Fruit fly (Drosophila melanogaster): Measurements from ENCODE around the gene CG9377.

Gene CG9377

DNA sequence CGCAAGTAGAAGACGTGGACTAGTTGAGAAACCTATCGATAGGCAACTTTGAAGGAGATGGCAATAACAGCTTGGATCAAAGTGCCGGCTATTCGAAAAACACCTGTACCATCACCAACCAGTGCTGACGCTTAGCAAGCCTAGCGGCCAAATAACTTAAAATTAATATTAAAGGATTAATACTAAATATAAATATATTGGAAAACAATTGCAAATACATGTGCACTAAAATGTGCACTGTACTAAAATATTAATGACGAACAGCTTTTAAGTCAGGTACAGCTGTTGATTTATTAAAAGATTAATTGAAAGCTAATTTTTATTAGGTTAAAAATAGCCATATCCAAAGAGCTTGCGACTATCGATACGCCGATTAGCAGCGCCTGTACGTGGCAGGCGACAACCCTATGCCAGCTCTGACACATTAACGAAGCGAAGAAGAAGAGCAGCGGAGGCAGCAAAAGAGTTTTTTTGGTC, 17.2 kb upstream of the CG9377 start, which contains the start of the genes CG9302 and beta'COP (continued):
- TF ChIP-seq CG8089 (GFP tag; optimal IDR thresholded peaks at IDR 0.05), result no peak
- TF ChIP-seq crp (GFP tag; optimal IDR thresholded peaks at IDR 0.05), result peak in 1 of 2 experiments; percentile 39
- TF ChIP-seq CG12659 (GFP tag; optimal IDR thresholded peaks at IDR 0.05), result peak; percentile 89
- TF ChIP-seq stc (GFP tag; IDR thresholded peaks at IDR 0.05), result no peak
- TF ChIP-seq CG10462 (GFP tag; optimal IDR thresholded peaks at IDR 0.05), result peak; percentile 31
- peak; percentile 72 for TF ChIP-seq CG16813 (GFP tag; IDR thresholded peaks at IDR 0.05; ENCODE audit: partially characterized antibody)
- peak; percentile 74 for TF ChIP-seq CG9215 (GFP tag; IDR thresholded peaks at IDR 0.05)
- peak; percentile 71 for TF ChIP-seq mam (GFP tag; optimal IDR thresholded peaks at IDR 0.05)
- no peak for TF ChIP-seq Dek (tag; optimal IDR thresholded peaks at IDR 0.05)
- peak; percentile 35 for TF ChIP-seq pzg (GFP tag; optimal IDR thresholded peaks at IDR 0.05)
- TF ChIP-seq az2 (GFP tag; optimal IDR thresholded peaks at IDR 0.05), result peak; percentile 71
- peak; percentile 68 for TF ChIP-seq CG15601 (tag; optimal IDR thresholded peaks at IDR 0.05)
- no peak for TF ChIP-seq cwo (GFP tag; optimal IDR thresholded peaks at IDR 0.05)
- peak; percentile 42 for TF ChIP-seq HmgZ (tag; optimal IDR thresholded peaks at IDR 0.05)
- peak; percentile 50; the same call in 1 of the 2 replicates for TF ChIP-seq nerfin-2 (GFP tag; IDR thresholded peaks at IDR 0.05; ENCODE audit: partially characterized antibody)
- no peak; the same call in 2 of the 3 replicates for TF ChIP-seq zen2 (GFP tag; IDR thresholded peaks at IDR 0.05; ENCODE audit: partially characterized antibody)
- TF ChIP-seq otp (GFP tag; IDR thresholded peaks at IDR 0.05), result no peak
- TF ChIP-seq gcm2 (GFP tag; optimal IDR thresholded peaks at IDR 0.05), result no peak
- no peak for TF ChIP-seq odd (GFP tag; optimal IDR thresholded peaks at IDR 0.05)
- TF ChIP-seq tll (GFP tag; optimal IDR thresholded peaks at IDR 0.05), result peak in 1 of 2 experiments; percentile 3
- peak; percentile 19 for TF ChIP-seq luna (GFP tag; optimal IDR thresholded peaks at IDR 0.05)
- TF ChIP-seq CG12299 (tag; optimal IDR thresholded peaks at IDR 0.05), result no peak
- no peak for TF ChIP-seq Sox102F (GFP tag; optimal IDR thresholded peaks at IDR 0.05)
- peak; percentile 9 for TF ChIP-seq shn (GFP tag; optimal IDR thresholded peaks at IDR 0.05)
- no peak for TF ChIP-seq CG1603 (tag; optimal IDR thresholded peaks at IDR 0.05)
- no peak for TF ChIP-seq CG34376 (GFP tag; optimal IDR thresholded peaks at IDR 0.05)
- TF ChIP-seq HmgD (GFP tag; optimal IDR thresholded peaks at IDR 0.05), result no peak
- TF ChIP-seq CG7928 (GFP tag; optimal IDR thresholded peaks at IDR 0.05), result peak; percentile 9
- TF ChIP-seq wek (GFP tag; optimal IDR thresholded peaks at IDR 0.05), result no peak
- TF ChIP-seq Atf-2 (GFP tag; optimal IDR thresholded peaks at IDR 0.05), result peak; percentile 34
- TF ChIP-seq CG7357 (GFP tag; IDR thresholded peaks at IDR 0.05), result peak; percentile 56; the same call in 1 of the 3 replicates
- TF ChIP-seq gsb-n (tag; optimal IDR thresholded peaks at IDR 0.05), result no peak
- peak; percentile 48; the same call in 1 of the 2 replicates for TF ChIP-seq Adf1 (GFP tag; IDR thresholded peaks at IDR 0.05)
- peak; percentile 78 for TF ChIP-seq CG13424 (tag; optimal IDR thresholded peaks at IDR 0.05)
- no peak for TF ChIP-seq br (optimal IDR thresholded peaks at IDR 0.05)
- TF ChIP-seq sens-2 (GFP tag; IDR thresholded peaks at IDR 0.05), result no peak
- TF ChIP-seq CG8281 (tag; optimal IDR thresholded peaks at IDR 0.05), result no peak
- TF ChIP-seq onecut (GFP tag; IDR thresholded peaks at IDR 0.05), result 0 out of 2 replicates have a peak, but pooled peaks have one; percentile 17
- no peak for TF ChIP-seq abd-A (tag; optimal IDR thresholded peaks at IDR 0.05)
- TF ChIP-seq CG1792 (GFP tag; optimal IDR thresholded peaks at IDR 0.05), result no peak
- no peak for TF ChIP-seq gce (GFP tag; IDR thresholded peaks at IDR 0.05)
- TF ChIP-seq CG9817 (tag; optimal IDR thresholded peaks at IDR 0.05), result peak; percentile 75
- peak; percentile 77 for TF ChIP-seq CG31441 (GFP tag; IDR thresholded peaks at IDR 0.05)
- TF ChIP-seq Xrp1 (GFP tag; IDR thresholded peaks at IDR 0.05), result peak; percentile 52
- no peak for TF ChIP-seq CG6854 (GFP tag; optimal IDR thresholded peaks at IDR 0.05)
- peak in 1 of 2 experiments; percentile 37 for TF ChIP-seq insv (GFP tag; optimal IDR thresholded peaks at IDR 0.05)
- no peak for TF ChIP-seq Dip2 (GFP tag; IDR thresholded peaks at IDR 0.05)
- TF ChIP-seq CG6813 (GFP tag; optimal IDR thresholded peaks at IDR 0.05), result no peak
- TF ChIP-seq ranshi (GFP tag; IDR thresholded peaks at IDR 0.05), result 0 out of 2 replicates have a peak, but pooled peaks have one; percentile 35
- peak; percentile 72 for TF ChIP-seq HLH4C (GFP tag; IDR thresholded peaks at IDR 0.05; ENCODE audit: partially characterized antibody)

Measured in whole organism, embryonic.